Worm (Caenorhabditis elegans): ENCODE measurements around the gene uev-2.

DNA sequence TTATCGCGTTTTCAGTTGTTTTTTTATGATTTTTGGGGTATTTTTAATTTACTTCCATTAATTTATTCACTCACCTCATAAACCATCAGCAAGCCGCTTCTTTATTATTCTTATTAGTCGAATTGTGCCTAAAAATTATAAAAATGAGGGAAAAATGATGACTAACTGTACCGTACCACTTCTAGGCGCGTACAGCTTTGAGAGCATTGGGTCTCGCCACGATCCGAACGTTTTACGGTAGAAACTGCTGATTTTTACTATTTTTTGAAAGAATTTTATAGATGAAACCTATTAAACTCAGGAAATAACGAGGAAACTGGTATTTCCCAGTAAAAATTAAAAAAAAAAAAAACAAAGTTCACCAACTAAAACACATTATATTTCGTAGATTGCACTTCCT is 39.9 kb upstream of the uev-2 start, which contains the start of gene D1044.6:
- TF ChIP-seq ceh-82 (tag; optimal IDR thresholded peaks at IDR 0.05) (no peak), ztf-11 (tag; optimal IDR thresholded peaks at IDR 0.05) (no peak), alr-1 (tag; optimal IDR thresholded peaks at IDR 0.05; ENCODE audit: borderline replicate concordance) (no peak), jun-1 (tag; optimal IDR thresholded peaks at IDR 0.05) (no peak)
